Fruit fly (Drosophila melanogaster) whole organism, embryonic: Measurements from ENCODE around the gene ND-30.

Experiments
- Ada2b ChIP-seq: fragments of 200-800 bp; sonication (Bioruptor generic); IDR thresholded peaks from 2 replicates; pipeline ENCODE4 v1.3.6; 2022; ENCODE audit warnings: missing biosample characterization, missing genetic modification characterization
- B-H2 ChIP-seq: fragments of 200-800 bp; sonication (Bioruptor generic); optimal IDR thresholded peaks from 2 replicates; lab custom pipeline; 2018; ENCODE audit warnings: missing biosample characterization, mild to moderate bottlenecking, missing genetic modification characterization
- CG11093 ChIP-seq: fragments of 200-800 bp; sonication (Bioruptor generic); IDR thresholded peaks from 3 replicates; pipeline ENCODE4 v1.3.6; 2022; ENCODE audit warnings: missing biosample characterization, missing genetic modification characterization
- CG12942 ChIP-seq: fragments of 200-800 bp; sonication (Bioruptor generic); optimal IDR thresholded peaks from 3 replicates; lab custom pipeline; 2016; ENCODE audit warnings: missing biosample characterization, missing genetic modification characterization
- CG13894 ChIP-seq: fragments of 200-800 bp; sonication (Bioruptor generic); optimal IDR thresholded peaks from 3 replicates; lab custom pipeline; 2018; ENCODE audit warnings: missing biosample characterization, mild to moderate bottlenecking, missing genetic modification characterization, moderate library complexity
- CG14014 ChIP-seq: fragments of 200-800 bp; sonication (Bioruptor generic); IDR thresholded peaks from 2 replicates; pipeline ENCODE4 v1.3.6; 2022; ENCODE audit warnings: missing biosample characterization, missing genetic modification characterization
- CG14050 ChIP-seq: fragments of 200-800 bp; sonication (Bioruptor generic); IDR thresholded peaks from 3 replicates; pipeline ENCODE4 v1.3.6; 2022; ENCODE audit warnings: missing biosample characterization, missing genetic modification characterization
- CG14860 ChIP-seq: fragments of 200-800 bp; sonication (Bioruptor generic); IDR thresholded peaks from 3 replicates; pipeline ENCODE4 v1.3.6; 2022; ENCODE audit warnings: missing biosample characterization, missing genetic modification characterization; ENCODE audit not compliant: partially characterized antibody
- CG15269 ChIP-seq: fragments of 200-800 bp; sonication (Bioruptor generic); optimal IDR thresholded peaks from 2 replicates; lab custom pipeline; 2018; ENCODE audit warnings: missing biosample characterization, mild to moderate bottlenecking, missing genetic modification characterization, moderate library complexity
- CG15514 ChIP-seq: fragments of 200-800 bp; sonication (Bioruptor generic); optimal IDR thresholded peaks from 3 replicates; lab custom pipeline; 2017; ENCODE audit warnings: missing biosample characterization, missing genetic modification characterization, mild to moderate bottlenecking, moderate library complexity, missing genetic modification reagents
- CG18262 ChIP-seq: fragments of 200-800 bp; optimal IDR thresholded peaks from 3 replicates; lab custom pipeline; 2019; ENCODE audit warnings: missing biosample characterization, mild to moderate bottlenecking, missing genetic modification characterization, moderate library complexity
- CG32767 ChIP-seq: fragments of 200-800 bp; sonication (Bioruptor generic); IDR thresholded peaks from 2 replicates; pipeline ENCODE4 v1.3.6; 2022; ENCODE audit warnings: missing biosample characterization, missing genetic modification characterization
- CG3407 ChIP-seq: fragments of 200-800 bp; sonication (Bioruptor generic); optimal IDR thresholded peaks from 2 replicates; lab custom pipeline; 2018; ENCODE audit warnings: missing biosample characterization, mild to moderate bottlenecking, missing genetic modification characterization
- CG34224 ChIP-seq: fragments of 200-800 bp; sonication (Bioruptor generic); IDR thresholded peaks from 3 replicates; pipeline ENCODE4 v1.3.6; 2022; ENCODE audit warnings: missing biosample characterization, missing genetic modification characterization; ENCODE audit not compliant: partially characterized antibody
- CG34422 ChIP-seq: fragments of 200-800 bp; sonication (Bioruptor generic); IDR thresholded peaks from 3 replicates; pipeline ENCODE4 v1.3.6; 2022; ENCODE audit warnings: missing biosample characterization, missing genetic modification characterization
- CG43689 ChIP-seq: fragments of 200-800 bp; sonication (Bioruptor generic); IDR thresholded peaks from 2 replicates; pipeline ENCODE4 v1.3.6; 2022; ENCODE audit warnings: missing biosample characterization, missing genetic modification characterization
- CG4617 ChIP-seq: fragments of 200-800 bp; sonication (Bioruptor generic); optimal IDR thresholded peaks from 3 replicates; lab custom pipeline; 2016; ENCODE audit warnings: missing biosample characterization, missing genetic modification characterization, borderline replicate concordance
- CG4707 ChIP-seq: fragments of 200-800 bp; sonication (Bioruptor generic); optimal IDR thresholded peaks from 2 replicates; lab custom pipeline; 2018; ENCODE audit warnings: missing biosample characterization, mild to moderate bottlenecking, missing genetic modification characterization, moderate library complexity
- CG5245 ChIP-seq: fragments of 200-800 bp; sonication (Bioruptor generic); optimal IDR thresholded peaks from 3 replicates; lab custom pipeline; 2016; ENCODE audit warnings: missing biosample characterization, missing genetic modification characterization
- CG6813 ChIP-seq: fragments of 200-800 bp; sonication (Bioruptor generic); optimal IDR thresholded peaks from 2 replicates; lab custom pipeline; 2017; ENCODE audit warnings: missing biosample characterization, missing genetic modification characterization, mild to moderate bottlenecking, moderate library complexity, missing genetic modification reagents
- CG7357 ChIP-seq: fragments of 200-800 bp; sonication (Bioruptor generic); IDR thresholded peaks from 3 replicates; pipeline ENCODE4 v1.3.6; 2022; ENCODE audit warnings: missing biosample characterization, missing genetic modification characterization
- CG8924 ChIP-seq: fragments of 200-800 bp; optimal IDR thresholded peaks from 3 replicates; lab custom pipeline; 2019; ENCODE audit warnings: missing biosample characterization, mild to moderate bottlenecking, missing genetic modification characterization, moderate library complexity
- Dip3 ChIP-seq: fragments of 200-800 bp; sonication (Bioruptor generic); optimal IDR thresholded peaks from 3 replicates; lab custom pipeline; 2016; ENCODE audit warnings: missing biosample characterization, missing genetic modification characterization
- Drgx ChIP-seq: fragments of 200-800 bp; sonication (Bioruptor generic); IDR thresholded peaks from 2 replicates; pipeline ENCODE4 v1.3.6; 2022; ENCODE audit warnings: missing biosample characterization, missing genetic modification characterization
- E2f2 ChIP-seq: fragments of 200-800 bp; sonication (Bioruptor generic); IDR thresholded peaks from 2 replicates; pipeline ENCODE4 v1.3.6; 2022; ENCODE audit warnings: missing biosample characterization, missing genetic modification characterization
- MBD-R2 ChIP-seq: fragments of 200-800 bp; sonication (Bioruptor generic); IDR thresholded peaks from 2 replicates; pipeline ENCODE4 v1.3.6; 2022; ENCODE audit warnings: missing biosample characterization, missing genetic modification characterization
- Max ChIP-seq: fragments of 200-800 bp; sonication (Bioruptor generic); optimal IDR thresholded peaks from 2 replicates; lab custom pipeline; 2016; ENCODE audit warnings: missing biosample characterization, mild to moderate bottlenecking, missing genetic modification characterization
- Nf-YB ChIP-seq: fragments of 200-800 bp; sonication (Bioruptor generic); optimal IDR thresholded peaks from 3 replicates; lab custom pipeline; 2019; ENCODE audit warnings: missing biosample characterization, mild to moderate bottlenecking, missing genetic modification characterization, moderate library complexity
- Oli ChIP-seq: fragments of 200-800 bp; sonication (Bioruptor generic); optimal IDR thresholded peaks from 2 replicates; lab custom pipeline; 2018; ENCODE audit warnings: missing biosample characterization, mild to moderate bottlenecking, missing genetic modification characterization, moderate library complexity
- Opbp ChIP-seq: fragments of 200-800 bp; sonication (Bioruptor generic); IDR thresholded peaks from 3 replicates; pipeline ENCODE4 v1.3.6; 2022; ENCODE audit warnings: missing biosample characterization, missing genetic modification characterization; ENCODE audit not compliant: partially characterized antibody
- Sox102F ChIP-seq: fragments of 200-800 bp; sonication (Bioruptor generic); optimal IDR thresholded peaks from 2 replicates; lab custom pipeline; 2018; ENCODE audit warnings: missing biosample characterization, mild to moderate bottlenecking, missing genetic modification characterization, moderate library complexity
- Taf1 ChIP-seq: fragments of 200-800 bp; sonication (Bioruptor generic); IDR thresholded peaks from 2 replicates; pipeline ENCODE4 v1.3.6; 2022; ENCODE audit warnings: missing biosample characterization, missing genetic modification characterization
- Tbp ChIP-seq: fragments of >200 bp; optimal IDR thresholded peaks from 2 replicates; lab custom pipeline; 2018; ENCODE audit warnings: missing biosample characterization, missing genetic modification characterization
- Trl ChIP-seq, 3 experiments: fragments of >200 bp in 2 of 3; fragments of 200-800 bp in 1 of 3; sonication (Bioruptor generic) in 1 of 3; optimal IDR thresholded peaks; 2 replicates in 1 of 3; 3 replicates in 2 of 3; lab custom pipeline; 2016 to 2017; ENCODE audit warnings: missing biosample characterization in 1 of 3, missing genetic modification characterization in 1 of 3
- Xrp1 ChIP-seq: fragments of 200-800 bp; sonication (Bioruptor generic); IDR thresholded peaks from 2 replicates; pipeline ENCODE4 v1.3.6; 2022; ENCODE audit warnings: missing biosample characterization, missing genetic modification characterization
- ab ChIP-seq: fragments of 200-800 bp; sonication (Bioruptor generic); optimal IDR thresholded peaks from 2 replicates; lab custom pipeline; 2016; ENCODE audit warnings: missing biosample characterization, missing genetic modification characterization
- aop ChIP-seq: fragments of 200-800 bp; sonication (Bioruptor generic); IDR thresholded peaks from 2 replicates; pipeline ENCODE4 v1.3.6; 2022; ENCODE audit warnings: missing biosample characterization, missing genetic modification characterization
- bsh ChIP-seq, 2 experiments: fragments of 200-800 bp; sonication (Bioruptor generic); optimal IDR thresholded peaks; 2 replicates each; lab custom pipeline; 2017 to 2018; ENCODE audit warnings: mild to moderate bottlenecking in 2 of 2, missing biosample characterization in 2 of 2, missing genetic modification characterization in 2 of 2, moderate library complexity in 1 of 2
- chn ChIP-seq: fragments of 200-800 bp; sonication (Bioruptor generic); optimal IDR thresholded peaks from 2 replicates; lab custom pipeline; 2016; ENCODE audit warnings: missing biosample characterization, missing genetic modification characterization
- disco-r ChIP-seq: fragments of 200-800 bp; sonication (Bioruptor generic); optimal IDR thresholded peaks from 2 replicates; lab custom pipeline; 2016; ENCODE audit warnings: missing biosample characterization, missing genetic modification characterization
- fu2 ChIP-seq: fragments of 200-800 bp; sonication (Bioruptor generic); optimal IDR thresholded peaks from 2 replicates; lab custom pipeline; 2016; ENCODE audit warnings: missing biosample characterization, missing genetic modification characterization
- ham ChIP-seq: fragments of 200-800 bp; sonication (Bioruptor generic); IDR thresholded peaks from 2 replicates; pipeline ENCODE4 v1.3.6; 2022; ENCODE audit warnings: missing biosample characterization, missing genetic modification characterization
- hth ChIP-seq: fragments of >200 bp; optimal IDR thresholded peaks from 2 replicates; lab custom pipeline; 2017; ENCODE audit warnings: inconsistent platforms
- ind ChIP-seq: fragments of 200-800 bp; sonication (Bioruptor generic); optimal IDR thresholded peaks from 3 replicates; lab custom pipeline; 2016; ENCODE audit warnings: missing biosample characterization, missing genetic modification characterization
- kay ChIP-seq: fragments of 200-800 bp; sonication (Bioruptor generic); optimal IDR thresholded peaks from 2 replicates; lab custom pipeline; 2016; ENCODE audit warnings: missing biosample characterization, missing genetic modification characterization
- lbe ChIP-seq: fragments of 200-800 bp; sonication (Bioruptor generic); optimal IDR thresholded peaks from 2 replicates; lab custom pipeline; 2016; ENCODE audit warnings: missing biosample characterization, mild to moderate bottlenecking, missing genetic modification characterization
- nau ChIP-seq: fragments of 200-800 bp; sonication (Bioruptor generic); optimal IDR thresholded peaks from 3 replicates; lab custom pipeline; 2017; ENCODE audit warnings: missing biosample characterization, mild to moderate bottlenecking, missing genetic modification characterization, missing genetic modification reagents
- sisA ChIP-seq: fragments of 200-800 bp; sonication (Bioruptor generic); IDR thresholded peaks from 2 replicates; pipeline ENCODE4 v1.3.6; 2022; ENCODE audit warnings: missing biosample characterization, missing genetic modification characterization
- slp2 ChIP-seq: fragments of 200-800 bp; sonication (Bioruptor generic); optimal IDR thresholded peaks from 2 replicates; lab custom pipeline; 2016; ENCODE audit warnings: missing biosample characterization, missing genetic modification characterization
- toy ChIP-seq: fragments of 200-800 bp; sonication (Bioruptor generic); IDR thresholded peaks from 2 replicates; pipeline ENCODE4 v1.3.6; 2022; ENCODE audit warnings: missing biosample characterization, missing genetic modification characterization
- zfh2 ChIP-seq: fragments of 200-800 bp; sonication (Bioruptor generic); optimal IDR thresholded peaks from 2 replicates; lab custom pipeline; 2016; ENCODE audit warnings: missing biosample characterization, missing genetic modification characterization

The ND-30 gene

DNA sequence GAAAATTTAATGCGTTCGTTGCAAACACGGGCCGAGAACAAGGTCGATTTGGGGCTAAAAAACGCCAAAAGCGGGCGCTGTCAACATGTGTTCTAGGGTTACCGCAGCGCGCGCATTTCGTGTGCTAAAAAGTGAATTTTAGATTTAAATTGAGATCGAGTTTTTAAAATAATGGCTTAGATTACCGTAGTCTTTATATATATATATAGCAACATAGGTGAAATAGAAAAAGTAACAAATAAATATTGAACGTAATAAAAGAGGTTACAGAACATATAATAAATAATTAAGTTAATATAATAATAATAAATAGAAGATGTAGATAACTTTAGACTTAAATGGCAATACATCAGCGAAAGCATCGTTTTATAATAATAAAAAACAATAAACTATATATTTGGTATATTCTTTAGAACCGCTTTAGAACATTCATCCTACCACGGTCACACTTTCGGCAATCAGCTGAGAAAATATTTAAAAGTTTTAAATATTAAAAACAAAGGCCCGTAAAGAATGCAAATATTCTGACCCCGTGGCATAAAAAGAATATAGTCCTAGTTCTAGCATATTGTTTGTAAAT is 15.9 kb downstream of the ND-30 start, which contains the start of the genes CG11537 and Alg2 (continued):
- no peak for TF ChIP-seq zfh2
- TF ChIP-seq CG32767, result no peak
- TF ChIP-seq CG6813 (GFP tag; lab: Kevin White, UChicago), result no peak
- TF ChIP-seq B-H2 (GFP tag; lab: Kevin White, UChicago), result no peak
- TF ChIP-seq CG7357, result no peak
- no peak; the same call in none of the 2 replicates for TF ChIP-seq MBD-R2
- no peak for TF ChIP-seq CG11093 (GFP tag; lab: Robert Waterston, UW)
- no peak for TF ChIP-seq Trl (optimal IDR thresholded peaks at IDR 0.05; lab: Kevin White, UChicago)
- TF ChIP-seq Trl (GFP tag; optimal IDR thresholded peaks at IDR 0.05; lab: Kevin White, UChicago), result no peak
- TF ChIP-seq CG14050 (GFP tag; lab: Robert Waterston, UW), result no peak
- peak in 1 of 2 experiments; percentile 7 for TF ChIP-seq bsh (GFP tag; optimal IDR thresholded peaks at IDR 0.05; lab: Kevin White, UChicago)
- no peak for TF ChIP-seq CG14014 (GFP tag; lab: Robert Waterston, UW)
- no peak for TF ChIP-seq Sox102F
- TF ChIP-seq Tbp, result peak; percentile 46
- no peak for TF ChIP-seq CG3407 (GFP tag; lab: Kevin White, UChicago)
- no peak for TF ChIP-seq kay (GFP tag; lab: Kevin White, UChicago)
- TF ChIP-seq slp2, result no peak
- TF ChIP-seq disco-r (GFP tag; lab: Kevin White, UChicago), result no peak
- no peak for TF ChIP-seq nau (GFP tag; lab: Kevin White, UChicago)
- peak; percentile 5 for TF ChIP-seq CG13894 (tag; lab: Kevin White, UChicago)
- no peak for TF ChIP-seq CG34224 (GFP tag; lab: Robert Waterston, UW)
- no peak for TF ChIP-seq Drgx (GFP tag; lab: Robert Waterston, UW)
- TF ChIP-seq ind (GFP tag; lab: Kevin White, UChicago), result no peak
- TF ChIP-seq fu2 (GFP tag; lab: Kevin White, UChicago), result no peak
- TF ChIP-seq Xrp1, result peak; percentile 17; the same call in 1 of the 2 replicates
- no peak for TF ChIP-seq Ada2b (GFP tag; lab: Robert Waterston, UW)
- TF ChIP-seq Taf1, result no peak
- TF ChIP-seq aop, result no peak
- no peak for TF ChIP-seq CG14860 (GFP tag; lab: Robert Waterston, UW)
- TF ChIP-seq CG4707, result no peak
- peak; percentile 33 for TF ChIP-seq Nf-YB (GFP tag; lab: Kevin White, UChicago)
- TF ChIP-seq CG15269 (tag; lab: Kevin White, UChicago), result peak; percentile 26
- TF ChIP-seq CG12942 (GFP tag; lab: Kevin White, UChicago), result no peak
- TF ChIP-seq CG5245 (GFP tag; lab: Kevin White, UChicago), result no peak
- TF ChIP-seq CG43689 (GFP tag; lab: Robert Waterston, UW), result no peak
- TF ChIP-seq toy, result no peak
- TF ChIP-seq CG18262 (tag; lab: Kevin White, UChicago), result peak; percentile 45
- no peak for TF ChIP-seq sisA
- no peak for TF ChIP-seq Opbp (GFP tag; lab: Robert Waterston, UW)
- TF ChIP-seq Oli (tag; lab: Kevin White, UChicago), result no peak
- no peak for TF ChIP-seq hth (lab: Kevin White, UChicago)
- peak; percentile 8 for TF ChIP-seq chn
- TF ChIP-seq Max (GFP tag; lab: Kevin White, UChicago), result peak; percentile 28
- no peak for TF ChIP-seq CG4617 (GFP tag; lab: Kevin White, UChicago)
- TF ChIP-seq Dip3 (GFP tag; lab: Kevin White, UChicago), result no peak
- TF ChIP-seq ham (GFP tag; lab: Robert Waterston, UW), result no peak
- peak; percentile 35 for TF ChIP-seq CG15514 (GFP tag; lab: Kevin White, UChicago)
- TF ChIP-seq CG34422 (GFP tag; lab: Robert Waterston, UW), result 0 out of 3 replicates have a peak, but pooled peaks have one; percentile 39
- TF ChIP-seq E2f2 (GFP tag; lab: Robert Waterston, UW), result peak; percentile 36
- TF ChIP-seq lbe (GFP tag; lab: Kevin White, UChicago), result no peak
- no peak for TF ChIP-seq ab (GFP tag; lab: Kevin White, UChicago)
- peak; percentile 66 for TF ChIP-seq CG8924
